Worm (Caenorhabditis elegans) whole organism, L3 larva: ENCODE measurements around the gene idpp-2.

Experiments used
- R02D3.7 ChIP-seq: fragments of 150-350 bp; optimal IDR thresholded peaks from 2 replicates; lab custom pipeline; 2014; ENCODE audit warnings: missing biosample characterization, missing genetic modification characterization
- ZK546.5 ChIP-seq: sonication (generic microtip); optimal IDR thresholded peaks from 2 replicates; lab custom pipeline; 2017; ENCODE audit warnings: missing biosample characterization, missing genetic modification characterization
- aly-2 ChIP-seq: fragments of 150-350 bp; optimal IDR thresholded peaks from 2 replicates; lab custom pipeline; 2014; ENCODE audit warnings: missing biosample characterization, missing genetic modification characterization
- ama-1 ChIP-seq: fragments of 150-350 bp; optimal IDR thresholded peaks from 2 replicates; lab custom pipeline; 2018
- ceh-16 ChIP-seq: sonication (generic microtip); optimal IDR thresholded peaks from 2 replicates; lab custom pipeline; 2017; ENCODE audit warnings: missing biosample characterization, missing genetic modification characterization
- ceh-28 ChIP-seq: fragments of 150-350 bp; optimal IDR thresholded peaks from 2 replicates; lab custom pipeline; 2014; ENCODE audit warnings: missing biosample characterization, missing genetic modification reagents, missing genetic modification characterization
- ceh-9 ChIP-seq: sonication (generic microtip); optimal IDR thresholded peaks from 2 replicates; lab custom pipeline; 2018; ENCODE audit warnings: missing biosample characterization, missing genetic modification characterization
- daf-12 ChIP-seq: fragments of 150-350 bp; optimal IDR thresholded peaks from 2 replicates; lab custom pipeline; 2014; ENCODE audit warnings: missing biosample characterization, missing genetic modification reagents, missing genetic modification characterization
- egl-27 ChIP-seq: sonication (generic microtip); optimal IDR thresholded peaks from 4 replicates; lab custom pipeline; 2017; ENCODE audit warnings: missing biosample characterization, missing genetic modification reagents, missing genetic modification characterization
- egl-5 ChIP-seq: fragments of 150-350 bp; optimal IDR thresholded peaks from 2 replicates; lab custom pipeline; 2017; ENCODE audit warnings: missing biosample characterization, missing genetic modification reagents, missing genetic modification characterization, inconsistent platforms
- elt-2 ChIP-seq: sonication (generic microtip); optimal IDR thresholded peaks from 2 replicates; lab custom pipeline; 2016; ENCODE audit warnings: missing genetic modification reagents, mild to moderate bottlenecking, missing genetic modification characterization, missing compliant biosample characterization
- elt-3 ChIP-seq, 3 experiments: fragments of 150-350 bp in 1 of 3; sonication (generic microtip) in 2 of 3; optimal IDR thresholded peaks; 2 replicates in 2 of 3; 4 replicates in 1 of 3; lab custom pipeline; 2014 to 2017; ENCODE audit warnings: missing biosample characterization in 3 of 3, missing genetic modification characterization in 3 of 3
- eor-1 ChIP-seq, 2 experiments: fragments of 150-350 bp; optimal IDR thresholded peaks; 2 replicates each; lab custom pipeline; 2014 to 2018; ENCODE audit warnings: missing biosample characterization in 2 of 2, missing genetic modification characterization in 2 of 2
- fkh-10 ChIP-seq: sonication (generic microtip); optimal IDR thresholded peaks from 2 replicates; lab custom pipeline; 2017; ENCODE audit warnings: missing biosample characterization, missing genetic modification reagents, missing genetic modification characterization
- fos-1 ChIP-seq: fragments of 150-350 bp; optimal IDR thresholded peaks from 2 replicates; lab custom pipeline; 2014; ENCODE audit warnings: missing biosample characterization, missing genetic modification characterization
- hmg-11 ChIP-seq: sonication (generic microtip); optimal IDR thresholded peaks from 2 replicates; lab custom pipeline; 2016; ENCODE audit warnings: missing genetic modification characterization, missing compliant biosample characterization
- lin-39 ChIP-seq: fragments of 150-350 bp; optimal IDR thresholded peaks from 2 replicates; lab custom pipeline; 2018; ENCODE audit warnings: missing biosample characterization, missing genetic modification reagents, missing genetic modification characterization
- lsy-12 ChIP-seq: sonication (generic microtip); optimal IDR thresholded peaks from 2 replicates; lab custom pipeline; 2016; ENCODE audit warnings: mild to moderate bottlenecking, missing genetic modification characterization, missing compliant biosample characterization
- mdl-1 ChIP-seq: fragments of 150-350 bp; optimal IDR thresholded peaks from 2 replicates; lab custom pipeline; 2014; ENCODE audit warnings: missing biosample characterization, missing genetic modification characterization
- nfya-1 ChIP-seq: sonication (generic microtip); optimal IDR thresholded peaks from 2 replicates; lab custom pipeline; 2017; ENCODE audit warnings: missing genetic modification characterization, mild to moderate bottlenecking, missing compliant biosample characterization, antibody characterized with exemption, moderate library complexity; ENCODE audit not compliant: insufficient read depth
- nhr-11 ChIP-seq: fragments of 150-350 bp; optimal IDR thresholded peaks from 2 replicates; lab custom pipeline; 2014; ENCODE audit warnings: missing biosample characterization, missing genetic modification characterization
- nhr-23 ChIP-seq: fragments of 150-350 bp; optimal IDR thresholded peaks from 2 replicates; lab custom pipeline; 2014; ENCODE audit warnings: missing biosample characterization, missing genetic modification reagents, missing genetic modification characterization
- nhr-237 ChIP-seq: fragments of 150-350 bp; optimal IDR thresholded peaks from 2 replicates; lab custom pipeline; 2014; ENCODE audit warnings: missing biosample characterization, missing genetic modification characterization
- nhr-25 ChIP-seq: sonication (generic microtip); optimal IDR thresholded peaks from 2 replicates; lab custom pipeline; 2017; ENCODE audit warnings: missing biosample characterization, missing genetic modification characterization
- nhr-28 ChIP-seq: fragments of 150-350 bp; optimal IDR thresholded peaks from 2 replicates; lab custom pipeline; 2014; ENCODE audit warnings: missing biosample characterization, missing genetic modification characterization
- nhr-43 ChIP-seq: sonication (generic microtip); optimal IDR thresholded peaks from 2 replicates; lab custom pipeline; 2016; ENCODE audit warnings: mild to moderate bottlenecking, missing genetic modification characterization, missing compliant biosample characterization; ENCODE audit not compliant: poor library complexity, severe bottlenecking
- nhr-67 ChIP-seq: fragments of 150-350 bp; optimal IDR thresholded peaks from 2 replicates; lab custom pipeline; 2014; ENCODE audit warnings: missing biosample characterization, missing genetic modification characterization
- nhr-76 ChIP-seq: fragments of 150-350 bp; sonication (generic microtip); optimal IDR thresholded peaks from 5 replicates; lab custom pipeline; 2014; ENCODE audit warnings: missing biosample characterization, missing genetic modification characterization
- nhr-77 ChIP-seq: fragments of 150-350 bp; optimal IDR thresholded peaks from 2 replicates; lab custom pipeline; 2014; ENCODE audit warnings: missing biosample characterization, missing genetic modification characterization
- pha-4 ChIP-seq: fragments of 150-350 bp; optimal IDR thresholded peaks from 2 replicates; lab custom pipeline; 2014; ENCODE audit warnings: missing biosample characterization, missing genetic modification reagents, missing genetic modification characterization
- pqm-1 ChIP-seq: fragments of 150-350 bp; optimal IDR thresholded peaks from 2 replicates; lab custom pipeline; 2017; ENCODE audit warnings: missing biosample characterization, missing genetic modification characterization, inconsistent platforms
- sea-2 ChIP-seq: fragments of 150-350 bp; sonication (generic microtip); optimal IDR thresholded peaks from 4 replicates; lab custom pipeline; 2014; ENCODE audit warnings: missing biosample characterization, missing genetic modification reagents, missing genetic modification characterization
- skn-1 ChIP-seq: fragments of 150-350 bp; optimal IDR thresholded peaks from 2 replicates; lab custom pipeline; 2014; ENCODE audit warnings: missing biosample characterization, missing genetic modification characterization
- snpc-4 ChIP-seq: fragments of 150-350 bp; optimal IDR thresholded peaks from 2 replicates; lab custom pipeline; 2014; ENCODE audit warnings: missing biosample characterization, missing genetic modification characterization
- tbx-2 ChIP-seq: sonication (generic microtip); optimal IDR thresholded peaks from 2 replicates; lab custom pipeline; 2016; ENCODE audit warnings: mild to moderate bottlenecking, missing genetic modification characterization, missing compliant biosample characterization
- unc-39 ChIP-seq: sonication (generic microtip); optimal IDR thresholded peaks from 4 replicates; lab custom pipeline; 2017; ENCODE audit warnings: missing biosample characterization, missing genetic modification characterization
- zag-1 ChIP-seq: fragments of 150-350 bp; optimal IDR thresholded peaks from 2 replicates; lab custom pipeline; 2014; ENCODE audit warnings: missing biosample characterization, missing genetic modification characterization
- ztf-11 ChIP-seq: fragments of 150-350 bp; optimal IDR thresholded peaks from 2 replicates; lab custom pipeline; 2014; ENCODE audit warnings: missing biosample characterization, missing genetic modification characterization
- ztf-4 ChIP-seq: fragments of 150-350 bp; optimal IDR thresholded peaks from 2 replicates; lab custom pipeline; 2014; ENCODE audit warnings: missing biosample characterization, missing genetic modification characterization

idpp-2 gene

DNA sequence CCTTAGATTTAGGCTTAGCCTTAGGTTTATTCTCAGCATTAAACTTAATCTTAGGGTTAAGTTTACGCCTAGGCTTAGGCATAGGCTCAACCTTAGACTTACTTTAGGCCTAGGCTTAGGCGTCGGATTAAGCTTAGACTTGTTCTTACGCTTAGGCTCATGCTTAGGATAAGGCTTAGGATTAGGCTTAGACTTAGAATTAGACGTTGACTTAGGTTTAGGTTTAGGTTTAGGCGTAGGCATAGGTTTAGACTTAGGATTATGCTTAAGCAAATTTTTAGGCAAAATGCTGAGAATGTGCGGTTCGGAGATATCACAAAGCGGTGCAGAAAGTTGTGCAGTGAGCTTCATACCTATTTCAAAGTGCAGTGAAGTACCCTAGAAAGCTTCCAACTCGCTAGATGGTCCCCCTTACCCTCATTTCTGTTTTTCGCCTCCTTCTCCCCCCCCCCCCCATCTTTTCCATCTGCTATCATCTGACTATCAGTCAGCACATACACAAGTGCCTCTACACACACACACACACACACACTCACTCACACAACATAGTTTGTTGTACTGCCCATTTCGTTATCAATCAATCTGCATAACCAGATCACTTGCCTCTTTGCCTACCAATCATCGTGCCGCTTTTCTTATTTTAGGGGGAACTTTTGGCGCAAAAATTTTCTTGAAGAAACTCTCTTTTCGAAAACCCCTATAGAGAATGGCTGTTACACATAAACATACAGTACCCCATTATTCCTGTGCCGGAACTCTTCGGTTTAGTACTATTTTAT, 14.8 kb downstream of the idpp-2 start:
- TF ChIP-seq pqm-1 (tag; lab: Kevin White, UChicago): peak; percentile 34
- peak; percentile 8 for TF ChIP-seq pha-4 (tag; lab: Kevin White, UChicago)
- TF ChIP-seq nfya-1 (tag; lab: Kevin White, UChicago): peak; percentile 58
- TF ChIP-seq eor-1 (tag; optimal IDR thresholded peaks at IDR 0.05; lab: Kevin White, UChicago): no peak
- TF ChIP-seq nhr-23 (tag; lab: Kevin White, UChicago): no peak
- TF ChIP-seq unc-39 (tag; lab: Kevin White, UChicago): no peak
- peak; percentile 66 for TF ChIP-seq elt-2 (tag; lab: Kevin White, UChicago)
- TF ChIP-seq fos-1 (tag; lab: Kevin White, UChicago): no peak
- TF ChIP-seq zag-1: no peak
- no peak for TF ChIP-seq tbx-2 (tag; lab: Kevin White, UChicago)
- TF ChIP-seq, all 47 proteins: peak for 4

ce11 chrV:20518-20917, 19.1 kb downstream of the idpp-2 start, which contains the start of gene egl-8:
egl-8 (plus strand) TSS chrV:20818.
- TF ChIP-seq skn-1 (tag; lab: Kevin White, UChicago) (no peak), snpc-4 (no peak), elt-3 (tag; optimal IDR thresholded peaks at IDR 0.05; lab: Kevin White, UChicago) (no peak), ceh-16 (tag; lab: Kevin White, UChicago) (no peak), ztf-4 (no peak), ceh-28 (no peak), nhr-77 (tag; lab: Kevin White, UChicago) (no peak), mdl-1 (tag; lab: Kevin White, UChicago) (no peak), fkh-10 (no peak), nfya-1 (tag; lab: Kevin White, UChicago) (no peak), lin-39 (tag; lab: Kevin White, UChicago) (no peak), egl-27 (no peak), nhr-25 (tag; lab: Kevin White, UChicago) (no peak)

DNA sequence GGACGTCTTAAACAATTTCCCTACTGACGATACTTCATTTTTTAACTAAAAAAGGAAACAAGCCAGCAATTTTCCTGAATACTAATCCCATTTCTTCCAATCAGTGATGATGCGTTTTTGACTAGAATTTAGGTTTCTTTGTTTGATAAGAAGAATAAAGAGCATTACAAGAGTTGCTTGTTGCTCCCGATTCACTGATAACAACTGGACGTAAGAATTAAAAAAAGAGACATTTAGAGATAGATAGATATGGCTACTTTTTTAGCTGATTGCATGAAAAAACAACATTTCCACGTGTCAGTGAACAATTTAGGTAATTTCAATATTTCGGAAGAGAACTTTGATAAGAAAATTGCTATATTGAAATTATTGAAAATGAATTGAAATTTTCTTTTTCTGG, 20.4 kb downstream of the idpp-2 start:
- no peak for TF ChIP-seq nhr-67 (tag; lab: Kevin White, UChicago)
- TF ChIP-seq unc-39 (tag; lab: Kevin White, UChicago): no peak
- TF ChIP-seq elt-2 (tag; lab: Kevin White, UChicago): peak; percentile 82
- TF ChIP-seq ZK546.5 (tag; lab: Kevin White, UChicago): no peak
- peak; percentile 64 for TF ChIP-seq pqm-1 (tag; lab: Kevin White, UChicago)
- no peak for TF ChIP-seq snpc-4
- TF ChIP-seq pha-4 (tag; lab: Kevin White, UChicago): peak; percentile 11
- no peak for TF ChIP-seq ama-1 (lab: Kevin White, UChicago)
- no peak for TF ChIP-seq sea-2 (GFP tag; lab: Kevin White, UChicago)
- TF ChIP-seq fkh-10: no peak
- TF ChIP-seq eor-1 (tag; optimal IDR thresholded peaks at IDR 0.05; lab: Kevin White, UChicago): no peak
- TF ChIP-seq skn-1 (tag; lab: Kevin White, UChicago): no peak
- TF ChIP-seq aly-2 (tag; lab: Kevin White, UChicago): no peak
- no peak for TF ChIP-seq daf-12
- TF ChIP-seq mdl-1 (tag; lab: Kevin White, UChicago): no peak
- no peak for TF ChIP-seq lsy-12 (tag; lab: Kevin White, UChicago)
- no peak for TF ChIP-seq hmg-11 (tag; lab: Kevin White, UChicago)
- no peak for TF ChIP-seq ztf-11
- no peak for TF ChIP-seq ceh-9 (tag; lab: Kevin White, UChicago)
- no peak for TF ChIP-seq nhr-11 (tag; lab: Kevin White, UChicago)
- TF ChIP-seq nhr-28 (tag; lab: Kevin White, UChicago): no peak
- TF ChIP-seq ceh-28: no peak

DNA sequence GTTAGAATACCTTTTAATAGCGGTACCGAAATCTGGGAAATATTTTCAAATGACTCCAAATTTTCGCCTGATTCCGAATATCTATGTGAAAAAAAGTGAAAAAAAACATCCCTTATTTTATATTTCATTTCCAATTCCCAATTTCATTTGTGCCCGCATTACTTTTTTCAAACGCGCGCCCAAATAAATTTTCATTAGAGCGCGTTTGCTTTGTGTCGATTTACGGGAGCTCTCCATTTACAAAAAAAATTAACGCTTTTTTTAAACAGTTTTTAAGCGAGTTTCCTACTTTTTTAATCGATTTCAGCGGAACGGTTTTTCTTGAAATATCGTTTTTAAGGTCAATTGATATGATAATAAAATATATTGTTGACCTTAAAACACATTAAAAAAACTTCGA, 22.7 kb downstream of the idpp-2 start:
- TF ChIP-seq ceh-28 (no peak), nhr-43 (tag; lab: Kevin White, UChicago) (no peak), skn-1 (tag; lab: Kevin White, UChicago) (no peak), ceh-9 (tag; lab: Kevin White, UChicago) (no peak), nhr-28 (tag; lab: Kevin White, UChicago) (no peak), tbx-2 (tag; lab: Kevin White, UChicago) (no peak), daf-12 (no peak), fkh-10 (no peak), eor-1 (tag; optimal IDR thresholded peaks at IDR 0.05; lab: Kevin White, UChicago) (no peak), nhr-11 (tag; lab: Kevin White, UChicago) (no peak), egl-5 (tag; lab: Kevin White, UChicago) (no peak), R02D3.7 (tag; lab: Kevin White, UChicago) (no peak), elt-2 (tag; lab: Kevin White, UChicago) (no peak), ztf-4 (no peak), nhr-237 (no peak), nhr-76 (no peak), snpc-4 (no peak)
